Worm (Caenorhabditis elegans): ENCODE results near the gene K05F6.8.

K05F6.8 gene

DNA sequence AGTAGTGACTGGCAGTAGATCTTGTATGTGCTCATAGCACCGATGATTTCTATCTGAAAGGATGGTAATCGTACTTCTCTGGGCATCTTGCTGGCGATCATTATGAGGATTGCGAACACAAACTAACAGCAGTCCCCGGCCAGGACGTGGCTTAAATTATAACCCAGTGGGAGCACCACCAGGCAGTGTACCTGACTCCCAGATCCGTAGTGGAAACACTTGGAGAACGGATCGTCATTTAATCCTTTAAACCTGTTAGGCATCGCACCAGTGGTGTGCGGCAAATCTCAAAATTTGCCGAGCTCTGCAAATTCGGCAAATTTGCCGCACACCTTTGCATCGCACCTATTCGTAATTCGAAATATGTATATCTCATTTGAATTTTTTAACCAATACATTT lies at the start of gene K05F6.8:
TSS of gene K05F6.8 (minus strand) at position 101 of the 400 bp plus-strand sequence.
- no peak for TF ChIP-seq ama-1 (optimal IDR thresholded peaks at IDR 0.05)
- TF ChIP-seq tbx-11 (GFP tag; IDR thresholded peaks at IDR 0.05): no peak
- no peak for TF ChIP-seq ceh-13 (GFP tag; optimal IDR thresholded peaks at IDR 0.05)
- TF ChIP-seq flt-1 (GFP tag; IDR thresholded peaks at IDR 0.05): no peak

ce11 chrII:1616382-1616781 lies 48.8 kb upstream of the K05F6.8 start, which contains the start of gene fbxa-165:
TSS of gene fbxa-165 (minus strand) at chrII:1616482.
- TF ChIP-seq ama-1 (optimal IDR thresholded peaks at IDR 0.05) (no peak), flt-1 (GFP tag; IDR thresholded peaks at IDR 0.05) (no peak), B0310.2 (tag; optimal IDR thresholded peaks at IDR 0.05) (no peak), hmbx-1 (tag; optimal IDR thresholded peaks at IDR 0.05) (no peak), ceh-13 (GFP tag; optimal IDR thresholded peaks at IDR 0.05) (no peak), scrt-1 (GFP tag; IDR thresholded peaks at IDR 0.05) (no peak), aly-1 (tag; optimal IDR thresholded peaks at IDR 0.05) (no peak), tbx-11 (GFP tag; IDR thresholded peaks at IDR 0.05) (no peak), ceh-36 (tag; optimal IDR thresholded peaks at IDR 0.05) (no peak), tra-4 (tag; optimal IDR thresholded peaks at IDR 0.05) (no peak)

- TF ChIP-seq aly-1 (tag; optimal IDR thresholded peaks at IDR 0.05) (no peak), B0310.2 (tag; optimal IDR thresholded peaks at IDR 0.05) (no peak), pes-1 (GFP tag; IDR thresholded peaks at IDR 0.05) (no peak), tbx-11 (GFP tag; IDR thresholded peaks at IDR 0.05) (no peak), hmg-4 (GFP tag; optimal IDR thresholded peaks at IDR 0.05) (no peak), ets-7 (tag; optimal IDR thresholded peaks at IDR 0.05) (no peak), tra-4 (tag; optimal IDR thresholded peaks at IDR 0.05) (no peak), F13C5.2 (tag; optimal IDR thresholded peaks at IDR 0.05) (no peak), ceh-13 (GFP tag; optimal IDR thresholded peaks at IDR 0.05) (no peak), ceh-36 (tag; optimal IDR thresholded peaks at IDR 0.05) (no peak), tbx-37 (GFP tag; conservative IDR thresholded peaks at IDR 0.05) (no peak), flt-1 (GFP tag; IDR thresholded peaks at IDR 0.05) (no peak), hnd-1 (tag; optimal IDR thresholded peaks at IDR 0.05) (no peak), scrt-1 (GFP tag; IDR thresholded peaks at IDR 0.05) (no peak)
These were observed 46.4 kb upstream of the K05F6.8 start, which contains the start of gene fbxa-164 for ce11 chrII:1613972-1614371. TSS of gene fbxa-164 (minus strand) at chrII:1614072.

ce11 chrII:1610630-1611029 lies 43.1 kb upstream of the K05F6.8 start, which contains the start of gene fbxa-163:
TSS of gene fbxa-163 (minus strand) at chrII:1610730.
- no peak for TF ChIP-seq flt-1 (GFP tag; IDR thresholded peaks at IDR 0.05)
- TF ChIP-seq ceh-13 (GFP tag; optimal IDR thresholded peaks at IDR 0.05): no peak
- TF ChIP-seq ama-1 (optimal IDR thresholded peaks at IDR 0.05): no peak
- TF ChIP-seq sea-1 (GFP tag; conservative IDR thresholded peaks at IDR 0.05): no peak
- no peak for TF ChIP-seq tbx-11 (GFP tag; IDR thresholded peaks at IDR 0.05)
- TF ChIP-seq F13C5.2 (tag; optimal IDR thresholded peaks at IDR 0.05): no peak
- no peak for TF ChIP-seq scrt-1 (GFP tag; IDR thresholded peaks at IDR 0.05)
- no peak for TF ChIP-seq ceh-36 (tag; optimal IDR thresholded peaks at IDR 0.05)
- TF ChIP-seq aly-1 (tag; optimal IDR thresholded peaks at IDR 0.05): no peak
- no peak for TF ChIP-seq ets-7 (tag; optimal IDR thresholded peaks at IDR 0.05)
- no peak for TF ChIP-seq pes-1 (GFP tag; IDR thresholded peaks at IDR 0.05)
- no peak for TF ChIP-seq hnd-1 (tag; optimal IDR thresholded peaks at IDR 0.05)
- TF ChIP-seq hmbx-1 (tag; optimal IDR thresholded peaks at IDR 0.05): no peak
- TF ChIP-seq tbx-37 (GFP tag; conservative IDR thresholded peaks at IDR 0.05): no peak
- no peak for TF ChIP-seq hmg-4 (GFP tag; optimal IDR thresholded peaks at IDR 0.05)
- TF ChIP-seq tra-4 (tag; optimal IDR thresholded peaks at IDR 0.05): no peak
- TF ChIP-seq B0310.2 (tag; optimal IDR thresholded peaks at IDR 0.05): no peak

DNA sequence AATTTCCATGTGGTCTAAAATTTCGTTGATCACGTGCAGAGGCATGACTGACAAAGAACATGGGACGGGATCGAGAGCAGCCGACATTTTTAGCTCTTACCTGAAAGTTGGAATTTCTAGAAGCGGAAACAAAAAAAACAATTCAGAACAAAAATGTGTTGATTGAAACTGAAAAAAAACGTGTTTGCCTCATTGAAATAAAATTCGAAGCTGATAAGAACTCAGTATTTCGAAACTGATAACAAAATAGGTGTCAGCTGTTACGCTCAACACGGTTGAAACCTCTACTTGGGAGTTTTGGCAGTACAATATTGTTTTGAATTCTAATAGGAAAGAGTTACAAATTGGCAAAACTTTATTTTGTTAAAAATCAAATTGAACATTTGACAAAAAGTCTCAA lies 41.4 kb upstream of the K05F6.8 start:
- no peak for TF ChIP-seq hmbx-1 (tag; optimal IDR thresholded peaks at IDR 0.05)
- TF ChIP-seq aly-1 (tag; optimal IDR thresholded peaks at IDR 0.05): no peak
- TF ChIP-seq flt-1 (GFP tag; IDR thresholded peaks at IDR 0.05): no peak
- no peak for TF ChIP-seq ceh-13 (GFP tag; optimal IDR thresholded peaks at IDR 0.05)

- TF ChIP-seq ceh-36 (tag; optimal IDR thresholded peaks at IDR 0.05): no peak
These were observed 40.0 kb upstream of the K05F6.8 start for ce11 chrII:1607575-1607974.

DNA sequence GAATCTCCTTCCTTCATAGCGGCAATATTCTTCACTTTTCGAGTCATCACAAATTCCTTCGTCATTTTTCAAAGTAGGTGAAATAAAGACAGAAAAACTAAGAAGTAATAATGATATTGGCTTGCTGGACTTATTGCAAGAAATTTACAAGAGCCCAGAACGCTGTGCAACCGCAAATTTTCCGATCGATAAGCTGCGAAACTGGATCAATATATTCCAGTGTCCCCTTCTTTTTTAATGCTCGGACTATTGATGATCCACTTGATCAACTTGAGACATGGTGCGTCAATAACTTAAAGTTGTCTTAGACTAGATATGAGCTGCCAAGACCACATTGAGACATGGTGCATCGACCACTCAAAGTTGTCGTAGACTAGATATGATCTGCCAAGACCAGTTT lies 38.5 kb upstream of the K05F6.8 start, which contains the start of gene bath-33:
TSS of gene bath-33 (minus strand) at position 101 of the 400 bp plus-strand sequence.
- TF ChIP-seq ceh-36 (tag; optimal IDR thresholded peaks at IDR 0.05) (no peak), ama-1 (optimal IDR thresholded peaks at IDR 0.05) (no peak), pes-1 (GFP tag; IDR thresholded peaks at IDR 0.05) (no peak), B0310.2 (tag; optimal IDR thresholded peaks at IDR 0.05) (no peak), scrt-1 (GFP tag; IDR thresholded peaks at IDR 0.05) (no peak), tbx-11 (GFP tag; IDR thresholded peaks at IDR 0.05) (no peak)

- TF ChIP-seq ceh-36 (tag; optimal IDR thresholded peaks at IDR 0.05) (no peak), tra-4 (tag; optimal IDR thresholded peaks at IDR 0.05) (no peak), ceh-13 (GFP tag; optimal IDR thresholded peaks at IDR 0.05) (no peak), tbx-11 (GFP tag; IDR thresholded peaks at IDR 0.05) (no peak), ama-1 (optimal IDR thresholded peaks at IDR 0.05) (no peak)
These were observed 37.5 kb upstream of the K05F6.8 start for ce11 chrII:1605010-1605409.

DNA sequence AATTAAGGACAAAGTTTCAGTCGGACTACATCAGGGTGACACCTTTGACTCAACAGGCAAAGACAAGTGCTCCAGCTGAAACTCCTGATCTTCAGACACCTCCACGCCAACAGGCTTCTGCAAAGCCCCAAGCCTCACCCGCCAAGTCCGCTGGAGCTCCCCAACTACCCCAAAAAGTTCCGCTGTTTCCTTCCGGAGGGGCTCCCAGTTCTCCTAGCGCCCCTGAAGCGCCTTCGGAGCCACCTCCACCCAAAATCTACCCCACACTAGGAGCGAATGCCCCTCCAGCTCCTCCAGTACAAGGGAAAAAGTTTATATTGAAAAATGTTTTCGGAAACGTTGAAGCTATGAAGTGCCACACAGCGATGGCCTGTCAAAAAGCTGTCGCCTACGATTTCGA lies 35.5 kb upstream of the K05F6.8 start:
- TF ChIP-seq tra-4 (tag; optimal IDR thresholded peaks at IDR 0.05): no peak
- TF ChIP-seq B0310.2 (tag; optimal IDR thresholded peaks at IDR 0.05): no peak
- TF ChIP-seq aly-1 (tag; optimal IDR thresholded peaks at IDR 0.05): no peak
- TF ChIP-seq ets-7 (tag; optimal IDR thresholded peaks at IDR 0.05): no peak
- no peak for TF ChIP-seq hmg-4 (GFP tag; optimal IDR thresholded peaks at IDR 0.05)
- no peak for TF ChIP-seq hnd-1 (tag; optimal IDR thresholded peaks at IDR 0.05)
- TF ChIP-seq flt-1 (GFP tag; IDR thresholded peaks at IDR 0.05): no peak
- TF ChIP-seq tbx-37 (GFP tag; conservative IDR thresholded peaks at IDR 0.05): no peak

All from whole organism, early embryonic.